Fruit fly (Drosophila melanogaster): ENCODE results near the gene Ama.

DNA sequence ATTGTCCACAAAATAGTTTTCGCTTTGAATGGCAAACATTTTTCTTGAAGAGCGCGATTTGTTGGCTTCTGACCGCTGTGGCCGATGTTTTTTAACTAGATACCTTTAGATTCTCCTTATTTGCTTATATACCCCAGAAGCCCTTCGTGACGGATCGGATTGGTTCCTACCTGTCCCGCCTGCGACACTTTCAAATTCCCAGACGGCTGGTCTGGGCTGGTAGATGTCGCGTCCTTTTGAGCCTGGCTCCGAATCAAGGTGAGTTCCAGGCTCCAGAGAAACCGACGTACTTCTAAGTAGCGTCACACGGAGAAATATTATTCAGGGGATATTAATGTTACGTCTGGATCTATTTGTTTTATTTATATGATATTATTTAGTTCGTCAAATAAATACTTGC is 18.4 kb upstream of the Ama start, which contains the start of gene zen2:
- TF ChIP-seq Hr96 (GFP tag; optimal IDR thresholded peaks at IDR 0.05) (no peak), toe (GFP tag; optimal IDR thresholded peaks at IDR 0.05) (no peak), CG14711 (tag; optimal IDR thresholded peaks at IDR 0.05) (no peak), cnc (optimal IDR thresholded peaks at IDR 0.05) (no peak), ovo (GFP tag; optimal IDR thresholded peaks at IDR 0.05) (no peak)
